Worm (Caenorhabditis elegans) whole organism, early embryonic: Measurements from ENCODE around the gene C10E2.2.

Experiments used
- B0310.2 ChIP-seq: sonication (generic microtip); optimal IDR thresholded peaks from 2 replicates; lab custom pipeline; 2016; ENCODE audit warnings: mild to moderate bottlenecking, missing genetic modification characterization, missing compliant biosample characterization
- F13C5.2 ChIP-seq: sonication (generic microtip); optimal IDR thresholded peaks from 2 replicates; lab custom pipeline; 2017; ENCODE audit warnings: mild to moderate bottlenecking, missing genetic modification characterization, inconsistent platforms, missing compliant biosample characterization
- aly-1 ChIP-seq: sonication (generic microtip); optimal IDR thresholded peaks from 2 replicates; lab custom pipeline; 2016; ENCODE audit warnings: missing genetic modification characterization, missing compliant biosample characterization
- ama-1 ChIP-seq: fragments of 150-350 bp; optimal IDR thresholded peaks from 2 replicates; lab custom pipeline; 2014
- ceh-13 ChIP-seq: fragments of 200-800 bp; sonication (Bioruptor generic); optimal IDR thresholded peaks from 2 replicates; lab custom pipeline; 2018; ENCODE audit warnings: mild to moderate bottlenecking, missing genetic modification characterization, missing compliant biosample characterization
- ceh-36 ChIP-seq: sonication (generic microtip); optimal IDR thresholded peaks from 2 replicates; lab custom pipeline; 2016; ENCODE audit warnings: missing genetic modification characterization, inconsistent platforms, missing compliant biosample characterization
- ets-7 ChIP-seq: sonication (generic microtip); optimal IDR thresholded peaks from 2 replicates; lab custom pipeline; 2016; ENCODE audit warnings: missing genotype, missing genetic modification characterization, missing compliant biosample characterization
- flt-1 ChIP-seq: fragments of 200-800 bp; sonication (Bioruptor generic); IDR thresholded peaks from 2 replicates; pipeline ENCODE4 v1.3.6; 2022; ENCODE audit warnings: missing genetic modification characterization, missing compliant biosample characterization
- hmbx-1 ChIP-seq: sonication (generic microtip); optimal IDR thresholded peaks from 2 replicates; lab custom pipeline; 2016; ENCODE audit warnings: mild to moderate bottlenecking, missing genetic modification characterization, missing compliant biosample characterization
- hmg-4 ChIP-seq: fragments of 200-800 bp; sonication (Bioruptor generic); optimal IDR thresholded peaks from 2 replicates; lab custom pipeline; 2018; ENCODE audit warnings: mild to moderate bottlenecking, missing genetic modification characterization, missing compliant biosample characterization
- hnd-1 ChIP-seq: sonication (generic microtip); optimal IDR thresholded peaks from 2 replicates; lab custom pipeline; 2016; ENCODE audit warnings: missing genetic modification characterization, missing compliant biosample characterization
- pes-1 ChIP-seq: fragments of 200-800 bp; sonication (Bioruptor generic); IDR thresholded peaks from 2 replicates; pipeline ENCODE4 v1.3.6; 2022; ENCODE audit warnings: missing genetic modification reagents, missing genetic modification characterization, missing compliant biosample characterization
- scrt-1 ChIP-seq: fragments of 200-800 bp; sonication (Bioruptor generic); IDR thresholded peaks from 2 replicates; pipeline ENCODE4 v1.3.6; 2022; ENCODE audit warnings: missing genetic modification characterization, missing compliant biosample characterization
- sea-1 ChIP-seq: fragments of 200-800 bp; sonication (Bioruptor generic); conservative IDR thresholded peaks from 2 replicates; pipeline ENCODE4 v1.3.6; 2022; ENCODE audit warnings: missing genetic modification characterization, missing compliant biosample characterization
- tbx-11 ChIP-seq: fragments of 200-800 bp; sonication (Bioruptor generic); IDR thresholded peaks from 2 replicates; pipeline ENCODE4 v1.3.6; 2022; ENCODE audit warnings: missing genetic modification characterization, missing compliant biosample characterization
- tbx-37 ChIP-seq: fragments of 200-800 bp; sonication (Bioruptor generic); conservative IDR thresholded peaks from 2 replicates; pipeline ENCODE4 v1.3.6; 2022; ENCODE audit warnings: missing genetic modification reagents, missing genetic modification characterization, missing compliant biosample characterization
- tra-4 ChIP-seq: sonication (generic microtip); optimal IDR thresholded peaks from 2 replicates; lab custom pipeline; 2017; ENCODE audit warnings: missing genetic modification characterization, missing compliant biosample characterization

The C10E2.2 gene

ce11 chrX:16734970-16735369 is 10.1 kb upstream of the C10E2.2 start:
- TF ChIP-seq hmbx-1 (no peak), ceh-36 (no peak), aly-1 (tag; lab: Kevin White, UChicago) (no peak), scrt-1 (GFP tag; lab: Robert Waterston, UW) (no peak), hmg-4 (GFP tag; lab: Kevin White, UChicago) (no peak), F13C5.2 (tag; lab: Kevin White, UChicago) (no peak), tra-4 (tag; lab: Kevin White, UChicago) (no peak), sea-1 (GFP tag; lab: Robert Waterston, UW) (no peak), tbx-11 (GFP tag; lab: Robert Waterston, UW) (no peak), pes-1 (GFP tag; lab: Robert Waterston, UW) (no peak), flt-1 (no peak), ama-1 (no peak), tbx-37 (GFP tag; lab: Robert Waterston, UW) (no peak), B0310.2 (no peak), ceh-13 (GFP tag; lab: Kevin White, UChicago) (no peak)

ce11 chrX:16737478-16737877 is 7.6 kb upstream of the C10E2.2 start:
- TF ChIP-seq ama-1 (no peak), ceh-13 (GFP tag; lab: Kevin White, UChicago) (no peak), tra-4 (tag; lab: Kevin White, UChicago) (no peak), ets-7 (tag; lab: Kevin White, UChicago) (no peak), scrt-1 (GFP tag; lab: Robert Waterston, UW) (no peak), hmbx-1 (no peak)

- TF ChIP-seq hmbx-1 (no peak), hnd-1 (tag; lab: Kevin White, UChicago) (no peak), hmg-4 (GFP tag; lab: Kevin White, UChicago) (no peak), tbx-11 (GFP tag; lab: Robert Waterston, UW) (no peak), flt-1 (no peak), pes-1 (GFP tag; lab: Robert Waterston, UW) (no peak), sea-1 (GFP tag; lab: Robert Waterston, UW) (no peak), ama-1 (no peak), tbx-37 (GFP tag; lab: Robert Waterston, UW) (no peak), B0310.2 (no peak), ceh-36 (no peak), ceh-13 (GFP tag; lab: Kevin White, UChicago) (no peak)
Observed at ce11 chrX:16752196-16752595, 7.2 kb downstream of the C10E2.2 start.

- TF ChIP-seq hmbx-1 (no peak), F13C5.2 (tag; lab: Kevin White, UChicago) (no peak)
Observed at ce11 chrX:16754474-16754873, 9.4 kb downstream of the C10E2.2 start, which contains the start of gene C10E2.5. Gene C10E2.5, minus strand, starts transcription at chrX:16754574.

- no peak for TF ChIP-seq ceh-36
- TF ChIP-seq B0310.2: no peak
- TF ChIP-seq flt-1: no peak
- no peak for TF ChIP-seq pes-1 (GFP tag; lab: Robert Waterston, UW)
- TF ChIP-seq tbx-11 (GFP tag; lab: Robert Waterston, UW): no peak
- no peak for TF ChIP-seq F13C5.2 (tag; lab: Kevin White, UChicago)
- TF ChIP-seq tra-4 (tag; lab: Kevin White, UChicago): no peak
- no peak for TF ChIP-seq ceh-13 (GFP tag; lab: Kevin White, UChicago)
- no peak for TF ChIP-seq scrt-1 (GFP tag; lab: Robert Waterston, UW)
- no peak for TF ChIP-seq aly-1 (tag; lab: Kevin White, UChicago)
- TF ChIP-seq hmbx-1: no peak
- TF ChIP-seq sea-1 (GFP tag; lab: Robert Waterston, UW): no peak
- no peak for TF ChIP-seq hmg-4 (GFP tag; lab: Kevin White, UChicago)
- TF ChIP-seq ets-7 (tag; lab: Kevin White, UChicago): no peak
- no peak for TF ChIP-seq ama-1
Observed at ce11 chrX:16762529-16762928, 17.5 kb downstream of the C10E2.2 start, which contains the start of gene C10E2.1. Gene C10E2.1, plus strand, starts transcription at chrX:16762829.

ce11 chrX:16770398-16770797 is 25.4 kb downstream of the C10E2.2 start, which contains the start of gene mct-6:
Gene mct-6, minus strand, starts transcription at chrX:16770498.
- no peak for TF ChIP-seq B0310.2
- no peak for TF ChIP-seq ama-1
- no peak for TF ChIP-seq tbx-37 (GFP tag; lab: Robert Waterston, UW)
- TF ChIP-seq scrt-1 (GFP tag; lab: Robert Waterston, UW): no peak
- no peak for TF ChIP-seq hmbx-1
- no peak for TF ChIP-seq pes-1 (GFP tag; lab: Robert Waterston, UW)
- TF ChIP-seq tbx-11 (GFP tag; lab: Robert Waterston, UW): no peak
- no peak for TF ChIP-seq tra-4 (tag; lab: Kevin White, UChicago)
- no peak for TF ChIP-seq flt-1
- no peak for TF ChIP-seq sea-1 (GFP tag; lab: Robert Waterston, UW)
- no peak for TF ChIP-seq hmg-4 (GFP tag; lab: Kevin White, UChicago)
- no peak for TF ChIP-seq ceh-36
- TF ChIP-seq hnd-1 (tag; lab: Kevin White, UChicago): no peak
- no peak for TF ChIP-seq aly-1 (tag; lab: Kevin White, UChicago)
- no peak for TF ChIP-seq ceh-13 (GFP tag; lab: Kevin White, UChicago)
- no peak for TF ChIP-seq ets-7 (tag; lab: Kevin White, UChicago)

ce11 chrX:16770919-16771318 is 25.9 kb downstream of the C10E2.2 start:
- peak; percentile 66 for TF ChIP-seq hmg-4 (GFP tag; lab: Kevin White, UChicago)
- no peak for TF ChIP-seq sea-1 (GFP tag; lab: Robert Waterston, UW)
- TF ChIP-seq aly-1 (tag; lab: Kevin White, UChicago): peak; percentile 22

ce11 chrX:16772112-16772731 is 27.2 kb downstream of the C10E2.2 start:
- TF ChIP-seq scrt-1 (GFP tag; lab: Robert Waterston, UW) (no peak), tbx-37 (GFP tag; lab: Robert Waterston, UW) (no peak), hmg-4 (GFP tag; lab: Kevin White, UChicago) (no peak)
